Fruit fly (Drosophila melanogaster) Kc167 (cell line): Measurements from ENCODE around the gene CG42369.

Source experiments
- Sin3A ChIP-seq: fragments of >200 bp; optimal IDR thresholded peaks from 2 replicates; lab custom pipeline; 2018; ENCODE audit warnings: missing external identifiers
- psq ChIP-seq: fragments of >200 bp; optimal IDR thresholded peaks from 2 replicates; lab custom pipeline; 2017; ENCODE audit warnings: missing external identifiers

dm6 chr2L:6371025-6371641 lies 25.9 kb downstream of the CG42369 start:
- no peak for TF ChIP-seq Sin3A
- TF ChIP-seq psq (lab: Kevin White, UChicago) = no peak
